Worm (Caenorhabditis elegans) whole organism, L4/young adult: Measurements from ENCODE around the gene F52E1.5.

Experiments
- dao-5 ChIP-seq: sonication (generic microtip); optimal IDR thresholded peaks from 2 replicates; lab custom pipeline; 2016; ENCODE audit warnings: missing genotype, missing genetic modification characterization, moderate library complexity, missing compliant biosample characterization
- him-1 ChIP-seq: sonication (generic microtip); optimal IDR thresholded peaks from 2 replicates; lab custom pipeline; 2016; ENCODE audit warnings: missing genotype, missing genetic modification reagents, missing genetic modification characterization, missing compliant biosample characterization

- TF ChIP-seq dao-5 (tag; lab: Kevin White, UChicago): no peak
- no peak for TF ChIP-seq him-1 (tag; lab: Kevin White, UChicago)
These were observed 770 bp downstream of the F52E1.5 start for ce11 chrV:8380076-8380475.
